Worm (Caenorhabditis elegans) whole organism, L1 larva: ENCODE measurements around the gene snb-2.

Experiments
- C16A3.4 ChIP-seq: fragments of 150-350 bp; optimal IDR thresholded peaks from 2 replicates; lab custom pipeline; 2014; ENCODE audit warnings: missing biosample characterization, missing genetic modification characterization
- C34B4.2 ChIP-seq: sonication (generic microtip); optimal IDR thresholded peaks from 2 replicates; lab custom pipeline; 2017; ENCODE audit warnings: mild to moderate bottlenecking, missing genetic modification characterization, missing compliant biosample characterization
- Y116A8C.19 ChIP-seq: sonication (generic microtip); optimal IDR thresholded peaks from 2 replicates; lab custom pipeline; 2016; ENCODE audit warnings: missing compliant biosample characterization, missing genetic modification characterization, borderline replicate concordance
- aha-1 ChIP-seq: fragments of 150-350 bp; optimal IDR thresholded peaks from 2 replicates; lab custom pipeline; 2014; ENCODE audit warnings: missing biosample characterization, missing genetic modification characterization
- alr-1 ChIP-seq: fragments of 200-800 bp; sonication (Bioruptor generic); optimal IDR thresholded peaks from 2 replicates; lab custom pipeline; 2018; ENCODE audit warnings: borderline replicate concordance, mild to moderate bottlenecking, missing genetic modification characterization, missing compliant biosample characterization
- aly-2 ChIP-seq: fragments of 150-350 bp; optimal IDR thresholded peaks from 2 replicates; lab custom pipeline; 2014; ENCODE audit warnings: missing biosample characterization, missing genetic modification characterization
- blmp-1 ChIP-seq: fragments of 150-350 bp; optimal IDR thresholded peaks from 2 replicates; lab custom pipeline; 2014; ENCODE audit warnings: missing biosample characterization, missing genetic modification characterization
- ceh-8 ChIP-seq: fragments of 200-800 bp; sonication (Bioruptor generic); optimal IDR thresholded peaks from 2 replicates; lab custom pipeline; 2018; ENCODE audit warnings: mild to moderate bottlenecking, missing genetic modification characterization, moderate library complexity, missing compliant biosample characterization
- ceh-82 ChIP-seq, 3 experiments: fragments of 150-350 bp in 1 of 3; sonication (generic microtip) in 2 of 3; optimal IDR thresholded peaks; 2 replicates each; lab custom pipeline; 2014 to 2017; ENCODE audit warnings: missing biosample characterization in 3 of 3, missing genetic modification characterization in 3 of 3
- ceh-90 ChIP-seq: sonication (generic microtip); optimal IDR thresholded peaks from 2 replicates; lab custom pipeline; 2016; ENCODE audit warnings: missing genetic modification characterization, missing compliant biosample characterization
- dsc-1 ChIP-seq: sonication (generic microtip); optimal IDR thresholded peaks from 2 replicates; lab custom pipeline; 2016; ENCODE audit warnings: mild to moderate bottlenecking, missing genetic modification characterization, missing compliant biosample characterization
- efl-1 ChIP-seq, 4 experiments: fragments of 150-350 bp; optimal IDR thresholded peaks in 3 of 4; peaks in 1 of 4; 1 replicate in 1 of 4; 2 replicates in 3 of 4; lab custom pipeline; 2014; ENCODE audit warnings: missing biosample characterization in 2 of 4, missing genetic modification characterization in 2 of 4, missing genetic modification reagents in 2 of 4
- egl-13 ChIP-seq: sonication (generic microtip); optimal IDR thresholded peaks from 2 replicates; lab custom pipeline; 2016; ENCODE audit warnings: missing genotype, missing genetic modification reagents, missing genetic modification characterization, missing compliant biosample characterization
- elt-2 ChIP-seq: sonication (generic microtip); optimal IDR thresholded peaks from 2 replicates; lab custom pipeline; 2016; ENCODE audit warnings: missing genetic modification characterization, mild to moderate bottlenecking, inconsistent platforms, missing compliant biosample characterization, missing genetic modification reagents
- elt-3 ChIP-seq, 6 experiments: fragments of 150-350 bp in 1 of 6; sonication (generic microtip); optimal IDR thresholded peaks; 2 replicates each; lab custom pipeline; 2017 to 2018; ENCODE audit warnings: missing biosample characterization in 6 of 6, missing genetic modification characterization in 6 of 6, inconsistent platforms in 1 of 6
- fkh-8 ChIP-seq: sonication (generic microtip); optimal IDR thresholded peaks from 2 replicates; lab custom pipeline; 2016; ENCODE audit warnings: mild to moderate bottlenecking, missing genetic modification characterization, missing compliant biosample characterization
- fos-1 ChIP-seq: fragments of 150-350 bp; optimal IDR thresholded peaks from 2 replicates; lab custom pipeline; 2014; ENCODE audit warnings: missing biosample characterization, missing genetic modification characterization
- hlh-17 ChIP-seq: fragments of 200-800 bp; sonication (Bioruptor generic); optimal IDR thresholded peaks from 2 replicates; lab custom pipeline; 2018; ENCODE audit warnings: missing genetic modification characterization, mild to moderate bottlenecking, missing compliant biosample characterization, moderate library complexity, borderline replicate concordance
- hpl-2 ChIP-seq: fragments of 150-350 bp; optimal IDR thresholded peaks from 2 replicates; lab custom pipeline; 2014; ENCODE audit warnings: missing biosample characterization, missing genetic modification reagents, missing genetic modification characterization
- isw-1 ChIP-seq: fragments of 200-800 bp; sonication (Bioruptor generic); IDR thresholded peaks from 2 replicates; pipeline ENCODE4 v1.3.6; 2022; ENCODE audit warnings: missing genetic modification characterization, missing compliant biosample characterization
- jun-1 ChIP-seq: fragments of 150-350 bp; optimal IDR thresholded peaks from 2 replicates; lab custom pipeline; 2014; ENCODE audit warnings: missing biosample characterization, missing genetic modification reagents, missing genetic modification characterization
- lin-13 ChIP-seq: fragments of 150-350 bp; optimal IDR thresholded peaks from 2 replicates; lab custom pipeline; 2014; ENCODE audit warnings: missing biosample characterization, missing genetic modification reagents, missing genetic modification characterization
- lin-14 ChIP-seq: fragments of 200-800 bp; sonication (Bioruptor generic); optimal IDR thresholded peaks from 2 replicates; lab custom pipeline; 2018; ENCODE audit warnings: mild to moderate bottlenecking, missing genetic modification characterization, moderate library complexity, missing compliant biosample characterization
- lin-39 ChIP-seq: fragments of 150-350 bp; optimal IDR thresholded peaks from 2 replicates; lab custom pipeline; 2014; ENCODE audit warnings: missing biosample characterization, missing genetic modification reagents, missing genetic modification characterization
- lsy-2 ChIP-seq, 2 experiments: fragments of 150-350 bp; optimal IDR thresholded peaks; 2 replicates each; lab custom pipeline; 2014; ENCODE audit warnings: missing biosample characterization in 2 of 2, missing genetic modification characterization in 2 of 2
- mab-9 ChIP-seq: fragments of 200-800 bp; sonication (Bioruptor generic); IDR thresholded peaks from 2 replicates; pipeline ENCODE4 v1.3.6; 2022; ENCODE audit warnings: missing genetic modification reagents, missing genetic modification characterization, missing compliant biosample characterization
- nhr-12 ChIP-seq: sonication (generic microtip); optimal IDR thresholded peaks from 2 replicates; lab custom pipeline; 2017; ENCODE audit warnings: missing biosample characterization, missing genetic modification characterization
- nhr-19 ChIP-seq: fragments of 200-800 bp; sonication (Bioruptor generic); conservative IDR thresholded peaks from 2 replicates; pipeline ENCODE4 v1.3.6; 2022; ENCODE audit warnings: missing genetic modification characterization, missing compliant biosample characterization
- nhr-20 ChIP-seq: sonication (generic microtip); optimal IDR thresholded peaks from 2 replicates; lab custom pipeline; 2016; ENCODE audit warnings: mild to moderate bottlenecking, missing genetic modification characterization, missing compliant biosample characterization
- nhr-47 ChIP-seq: sonication (generic microtip); optimal IDR thresholded peaks from 2 replicates; lab custom pipeline; 2016; ENCODE audit warnings: mild to moderate bottlenecking, missing genetic modification characterization, moderate library complexity, missing compliant biosample characterization
- nhr-76 ChIP-seq: sonication (generic microtip); optimal IDR thresholded peaks from 2 replicates; lab custom pipeline; 2017; ENCODE audit warnings: missing biosample characterization, missing genetic modification characterization
- pqm-1 ChIP-seq: sonication (generic microtip); optimal IDR thresholded peaks from 3 replicates; lab custom pipeline; 2017; ENCODE audit warnings: missing biosample characterization, missing genetic modification characterization
- rnt-1 ChIP-seq: sonication (generic microtip); optimal IDR thresholded peaks from 2 replicates; lab custom pipeline; 2016; ENCODE audit warnings: mild to moderate bottlenecking, missing genetic modification characterization, moderate library complexity, missing compliant biosample characterization
- skn-1 ChIP-seq: fragments of 150-350 bp; optimal IDR thresholded peaks from 2 replicates; lab custom pipeline; 2014; ENCODE audit warnings: missing biosample characterization, missing genetic modification characterization
- unc-30 ChIP-seq: sonication (generic microtip); optimal IDR thresholded peaks from 2 replicates; lab custom pipeline; 2017; ENCODE audit warnings: missing biosample characterization, missing genetic modification characterization
- unc-62 ChIP-seq: fragments of 150-350 bp; optimal IDR thresholded peaks from 2 replicates; lab custom pipeline; 2014; ENCODE audit warnings: missing biosample characterization, missing genetic modification reagents, missing genetic modification characterization
- unc-98 ChIP-seq: fragments of 200-800 bp; sonication (Bioruptor generic); IDR thresholded peaks from 2 replicates; pipeline ENCODE4 v1.3.6; 2022; ENCODE audit warnings: missing genetic modification characterization, missing compliant biosample characterization
- vab-15 ChIP-seq: sonication (generic microtip); optimal IDR thresholded peaks from 2 replicates; lab custom pipeline; 2017; ENCODE audit warnings: missing genotype, mild to moderate bottlenecking, missing genetic modification characterization, missing compliant biosample characterization
- xbp-1 ChIP-seq: sonication (generic microtip); optimal IDR thresholded peaks from 2 replicates; lab custom pipeline; 2016; ENCODE audit warnings: missing genetic modification characterization, missing compliant biosample characterization
- zip-4 ChIP-seq: fragments of 200-800 bp; sonication (Bioruptor generic); optimal IDR thresholded peaks from 2 replicates; lab custom pipeline; 2018; ENCODE audit warnings: mild to moderate bottlenecking, missing genetic modification characterization, moderate library complexity, missing compliant biosample characterization
- ztf-11 ChIP-seq, 2 experiments: sonication (generic microtip); optimal IDR thresholded peaks; 2 replicates each; lab custom pipeline; 2016 to 2017; ENCODE audit warnings: missing genetic modification characterization in 2 of 2, missing biosample characterization in 1 of 2, missing compliant biosample characterization in 1 of 2
- ztf-4 ChIP-seq: fragments of 150-350 bp; optimal IDR thresholded peaks from 2 replicates; lab custom pipeline; 2014; ENCODE audit warnings: missing biosample characterization, missing genetic modification characterization

The snb-2 gene

DNA sequence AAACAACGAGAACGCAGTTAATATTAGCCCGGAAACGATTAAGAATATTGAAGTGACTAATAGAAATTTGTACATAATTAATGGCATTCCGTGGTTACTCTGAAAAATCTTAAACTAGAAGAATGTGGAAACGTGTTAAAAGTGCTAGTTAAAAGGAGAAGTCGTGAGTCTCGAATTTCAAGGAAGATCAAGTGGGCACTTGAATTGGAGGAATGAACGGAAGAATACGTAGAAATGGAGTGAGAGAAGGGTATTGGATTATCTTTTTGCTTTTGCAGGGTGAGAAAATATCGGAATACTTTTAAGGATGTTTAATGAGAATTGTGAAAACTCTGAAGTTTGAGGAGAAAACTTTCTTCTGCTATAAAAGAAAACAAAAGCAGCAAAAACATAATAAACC lies 35.5 kb downstream of the snb-2 start, which contains the start of gene hpo-30:
TSS of gene hpo-30 (minus strand) at position 101 of the 400 bp plus-strand sequence.
- TF ChIP-seq pqm-1 (tag; lab: Kevin White, UChicago): no peak
- no peak for TF ChIP-seq aha-1 (tag; lab: Kevin White, UChicago)
- TF ChIP-seq C34B4.2 (tag; lab: Kevin White, UChicago): no peak
- no peak for TF ChIP-seq mab-9 (GFP tag; lab: Robert Waterston, UW)
- TF ChIP-seq ceh-90 (tag; lab: Kevin White, UChicago): no peak
- no peak for TF ChIP-seq blmp-1
- no peak for TF ChIP-seq nhr-20 (tag; lab: Kevin White, UChicago)
- TF ChIP-seq lin-14 (GFP tag; lab: Kevin White, UChicago): no peak

DNA sequence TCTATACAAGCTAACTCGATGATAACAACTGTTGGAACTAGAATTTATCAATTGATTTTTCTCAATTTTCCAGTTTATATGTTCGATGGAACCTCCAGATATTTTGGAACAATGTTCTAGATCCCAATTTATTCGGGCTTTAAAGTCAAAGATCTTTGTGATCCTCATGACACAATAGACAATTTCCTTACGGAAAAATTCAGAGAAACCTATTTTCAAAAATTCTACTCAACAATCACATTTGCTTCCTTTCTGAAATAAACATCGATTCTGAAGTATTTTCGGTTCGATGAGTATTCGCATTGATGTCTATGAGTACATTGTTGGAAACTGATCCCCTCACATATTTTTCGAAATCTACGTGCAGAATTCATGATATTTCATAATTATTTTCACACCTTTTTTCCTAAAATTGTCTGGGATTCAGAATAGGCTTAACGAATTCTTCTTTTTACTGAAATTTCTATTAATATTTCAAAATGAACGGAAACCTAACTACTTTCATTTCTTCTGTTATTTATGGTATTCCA lies 38.6 kb downstream of the snb-2 start, which contains the start of gene srg-45:
TSS of gene srg-45 (plus strand) at position 480 of the 530 bp plus-strand sequence.
- no peak for TF ChIP-seq unc-62 (GFP tag; lab: Kevin White, UChicago)
- no peak for TF ChIP-seq nhr-12 (tag; lab: Kevin White, UChicago)
- no peak for TF ChIP-seq vab-15 (tag; lab: Kevin White, UChicago)
- TF ChIP-seq aly-2 (tag; lab: Kevin White, UChicago): peak; percentile 69
- no peak for TF ChIP-seq lin-14 (GFP tag; lab: Kevin White, UChicago)
- TF ChIP-seq ceh-90 (tag; lab: Kevin White, UChicago): no peak
- no peak for TF ChIP-seq lin-39
- no peak for TF ChIP-seq alr-1
- TF ChIP-seq lsy-2 (tag; optimal IDR thresholded peaks at IDR 0.05; lab: Kevin White, UChicago): peak in 1 of 2 experiments; percentile 15
- TF ChIP-seq zip-4 (GFP tag; lab: Kevin White, UChicago): no peak
- no peak for TF ChIP-seq rnt-1 (tag; lab: Kevin White, UChicago)
- no peak for TF ChIP-seq fkh-8 (tag; lab: Kevin White, UChicago)
- no peak for TF ChIP-seq ceh-82 (tag; optimal IDR thresholded peaks at IDR 0.05; lab: Kevin White, UChicago)
- no peak for TF ChIP-seq lin-13 (GFP tag; lab: Kevin White, UChicago)
- TF ChIP-seq elt-2 (tag; lab: Kevin White, UChicago): no peak
- no peak for TF ChIP-seq ztf-4
- TF ChIP-seq, all 84 proteins: peak for 2

DNA sequence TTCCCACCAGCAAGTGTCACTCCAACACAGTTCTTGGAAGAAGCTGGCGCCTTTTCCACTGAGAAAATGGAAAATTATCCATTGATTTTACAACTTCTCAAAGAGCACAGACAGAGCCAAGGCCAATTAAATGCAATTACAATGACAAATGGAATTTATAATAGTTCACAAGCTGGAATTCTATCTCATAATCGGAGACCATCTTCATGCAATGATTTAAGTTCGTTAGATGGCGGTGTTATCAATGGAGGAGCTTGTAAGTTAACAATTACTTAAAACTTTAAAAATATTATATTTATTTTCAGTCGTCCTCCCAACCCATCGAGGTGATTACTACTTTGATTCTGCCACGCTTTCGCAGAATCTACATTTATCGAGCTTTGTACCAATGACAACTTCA lies 40.0 kb downstream of the snb-2 start:
- TF ChIP-seq efl-1 (optimal IDR thresholded peaks at IDR 0.05; lab: Kevin White, UChicago): no peak
- peak in 1 of 2 experiments; percentile 94 for TF ChIP-seq efl-1 (GFP tag; optimal IDR thresholded peaks at IDR 0.05 in 1 of 2; lab: Kevin White, UChicago)
- no peak for TF ChIP-seq nhr-20 (tag; lab: Kevin White, UChicago)

DNA sequence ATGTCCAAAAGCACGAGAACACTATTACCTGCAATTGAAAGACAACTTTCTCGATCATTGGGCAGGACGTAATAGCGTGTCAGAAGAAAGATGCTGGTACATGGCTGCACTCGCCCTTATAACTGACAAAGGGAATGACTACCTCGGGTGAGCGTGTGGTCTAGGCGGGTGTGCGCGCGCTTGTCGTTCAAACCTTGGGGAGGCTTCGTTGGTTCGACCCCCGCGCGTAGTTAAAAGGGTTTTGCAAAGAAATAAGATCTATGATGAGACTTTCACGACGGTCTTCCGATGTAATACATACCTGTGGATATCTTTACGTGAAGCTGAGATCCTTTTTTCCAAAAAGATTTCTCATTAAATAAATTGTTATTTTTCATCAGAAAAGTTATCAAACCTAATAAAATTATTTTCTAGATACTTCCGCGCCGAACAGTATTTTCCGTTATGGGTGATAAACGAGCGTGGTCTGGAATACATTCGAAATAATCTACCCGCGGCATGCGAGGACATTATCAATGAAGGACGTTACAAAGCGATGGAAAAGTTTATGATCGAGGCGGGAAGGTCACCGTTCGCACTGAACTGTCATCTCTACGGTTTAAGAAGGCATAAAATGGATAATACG lies 42.1 kb downstream of the snb-2 start:
- no peak for TF ChIP-seq unc-30 (tag; lab: Kevin White, UChicago)
- peak; percentile 26 for TF ChIP-seq hpl-2 (GFP tag; lab: Kevin White, UChicago)
- TF ChIP-seq alr-1: no peak
- TF ChIP-seq xbp-1 (tag; lab: Kevin White, UChicago): peak; percentile 72
- TF ChIP-seq jun-1 (tag; lab: Kevin White, UChicago): peak; percentile 85
- TF ChIP-seq efl-1 (optimal IDR thresholded peaks at IDR 0.05; lab: Kevin White, UChicago): peak; percentile 69 to 73
- TF ChIP-seq efl-1 (GFP tag; optimal IDR thresholded peaks at IDR 0.05 in 1 of 2; lab: Kevin White, UChicago): peak; percentile 52 to 97
- peak; percentile 84 for TF ChIP-seq ztf-4
- TF ChIP-seq ztf-11 (tag; optimal IDR thresholded peaks at IDR 0.05; lab: Kevin White, UChicago): peak in 1 of 2 experiments; percentile 84
- TF ChIP-seq nhr-47: peak; percentile 93
- peak in 3 of 6 experiments; percentile 36 to 61 (median 37) for TF ChIP-seq elt-3 (tag; optimal IDR thresholded peaks at IDR 0.05; lab: Kevin White, UChicago)
- peak; percentile 78 for TF ChIP-seq nhr-76 (tag; lab: Kevin White, UChicago)
- peak; percentile 86 for TF ChIP-seq nhr-19 (GFP tag; lab: Robert Waterston, UW)
- peak; percentile 91 for TF ChIP-seq dsc-1 (tag; lab: Kevin White, UChicago)
- peak; percentile 80 for TF ChIP-seq pqm-1 (tag; lab: Kevin White, UChicago)
- TF ChIP-seq isw-1: peak; percentile 23; the same call in 1 of the 2 replicates
- TF ChIP-seq aly-2 (tag; lab: Kevin White, UChicago): peak; percentile 86
- TF ChIP-seq C16A3.4 (tag; lab: Kevin White, UChicago): peak; percentile 77
- no peak for TF ChIP-seq Y116A8C.19 (tag; lab: Kevin White, UChicago)
- TF ChIP-seq lsy-2 (tag; optimal IDR thresholded peaks at IDR 0.05; lab: Kevin White, UChicago): peak; percentile 73 to 77
- peak; percentile 81 for TF ChIP-seq egl-13
- TF ChIP-seq ceh-8 (GFP tag; lab: Kevin White, UChicago): peak; percentile 60
- TF ChIP-seq hlh-17 (GFP tag; lab: Kevin White, UChicago): no peak
- TF ChIP-seq unc-98 (GFP tag; lab: Robert Waterston, UW): peak; percentile 74
- TF ChIP-seq fos-1 (tag; lab: Kevin White, UChicago): peak; percentile 68
- TF ChIP-seq skn-1: peak; percentile 88
- TF ChIP-seq rnt-1 (tag; lab: Kevin White, UChicago): peak; percentile 91
